Worm (Caenorhabditis elegans) whole organism, midembryonic: Measurements from ENCODE around the gene C16C10.4.

Experiments used
- T22C8.4 ChIP-seq: fragments of 200-800 bp; sonication (Bioruptor generic); IDR thresholded peaks from 2 replicates; pipeline ENCODE4 v1.3.6; 2022; ENCODE audit warnings: missing genetic modification characterization, missing compliant biosample characterization
- cog-1 ChIP-seq: sonication (generic microtip); optimal IDR thresholded peaks from 2 replicates; lab custom pipeline; 2016; ENCODE audit warnings: missing genetic modification characterization, missing compliant biosample characterization
- flt-1 ChIP-seq: fragments of 200-800 bp; sonication (Bioruptor generic); IDR thresholded peaks from 2 replicates; pipeline ENCODE4 v1.3.6; 2022; ENCODE audit warnings: missing genetic modification characterization, missing compliant biosample characterization
- med-1 ChIP-seq: sonication (generic microtip); optimal IDR thresholded peaks from 2 replicates; lab custom pipeline; 2017; ENCODE audit warnings: missing genetic modification characterization, mild to moderate bottlenecking, missing compliant biosample characterization, antibody characterized with exemption, missing genetic modification reagents; ENCODE audit not compliant: insufficient read depth
- ref-1 ChIP-seq: fragments of 200-800 bp; sonication (Bioruptor generic); conservative IDR thresholded peaks from 2 replicates; pipeline ENCODE4 v1.3.6; 2022; ENCODE audit warnings: missing genetic modification reagents, missing genetic modification characterization, missing compliant biosample characterization
- tab-1 ChIP-seq: fragments of 200-800 bp; sonication (Bioruptor generic); IDR thresholded peaks from 2 replicates; pipeline ENCODE4 v1.3.6; 2022; ENCODE audit warnings: missing genetic modification characterization, missing compliant biosample characterization
- ztf-23 ChIP-seq: fragments of 200-800 bp; sonication (Bioruptor generic); IDR thresholded peaks from 2 replicates; pipeline ENCODE4 v1.3.6; 2022; ENCODE audit warnings: missing genetic modification reagents, missing genetic modification characterization, missing compliant biosample characterization
- ztf-29 ChIP-seq: fragments of 200-800 bp; sonication (Bioruptor generic); IDR thresholded peaks from 2 replicates; pipeline ENCODE4 v1.3.6; 2022; ENCODE audit warnings: missing genetic modification reagents, missing genetic modification characterization, missing compliant biosample characterization

- TF ChIP-seq med-1 (GFP tag; lab: Kevin White, UChicago) (no peak), ztf-29 (GFP tag; lab: Robert Waterston, UW) (no peak), flt-1 (GFP tag; lab: Robert Waterston, UW) (no peak), tab-1 (GFP tag; lab: Robert Waterston, UW) (no peak), cog-1 (no peak), ref-1 (GFP tag; lab: Robert Waterston, UW) (no peak), T22C8.4 (no peak), ztf-23 (GFP tag; lab: Robert Waterston, UW) (no peak)
These were observed 24.3 kb downstream of the C16C10.4 start for ce11 chrIII:4195306-4196008.
